Fruit fly (Drosophila melanogaster) whole organism, embryonic: ENCODE data around the gene Adsl.

ENCODE experiments used
- Bdp1 ChIP-seq: fragments of 200-800 bp; sonication (Bioruptor generic); optimal IDR thresholded peaks from 3 replicates; lab custom pipeline; 2016; ENCODE audit warnings: missing biosample characterization, missing genetic modification characterization
- CG10431 ChIP-seq: fragments of 200-800 bp; sonication (Bioruptor generic); optimal IDR thresholded peaks from 3 replicates; lab custom pipeline; 2018; ENCODE audit warnings: missing biosample characterization, mild to moderate bottlenecking, missing genetic modification characterization
- CG1233 ChIP-seq: fragments of 200-800 bp; sonication (Bioruptor generic); optimal IDR thresholded peaks from 4 replicates; lab custom pipeline; 2018; ENCODE audit warnings: missing biosample characterization, mild to moderate bottlenecking, missing genetic modification characterization
- CG13894 ChIP-seq: fragments of 200-800 bp; sonication (Bioruptor generic); optimal IDR thresholded peaks from 3 replicates; lab custom pipeline; 2018; ENCODE audit warnings: missing biosample characterization, mild to moderate bottlenecking, missing genetic modification characterization, moderate library complexity
- CG15696 ChIP-seq: fragments of 200-800 bp; sonication (Bioruptor generic); optimal IDR thresholded peaks from 2 replicates; lab custom pipeline; 2019; ENCODE audit warnings: missing biosample characterization, mild to moderate bottlenecking, missing genetic modification characterization, moderate library complexity
- CG16813 ChIP-seq: fragments of 200-800 bp; sonication (Bioruptor generic); IDR thresholded peaks from 3 replicates; pipeline ENCODE4 v1.3.6; 2022; ENCODE audit warnings: missing biosample characterization, missing genetic modification characterization; ENCODE audit not compliant: partially characterized antibody
- CG16863 ChIP-seq: fragments of 200-800 bp; sonication (Bioruptor generic); optimal IDR thresholded peaks from 3 replicates; lab custom pipeline; 2016; ENCODE audit warnings: missing biosample characterization, missing genetic modification characterization
- CG17361 ChIP-seq: fragments of 200-800 bp; sonication (Bioruptor generic); IDR thresholded peaks from 3 replicates; pipeline ENCODE4 v1.3.6; 2022; ENCODE audit warnings: missing biosample characterization, missing genetic modification characterization
- CG1832 ChIP-seq: fragments of 200-800 bp; sonication (Bioruptor generic); optimal IDR thresholded peaks from 2 replicates; lab custom pipeline; 2017; ENCODE audit warnings: missing biosample characterization, mild to moderate bottlenecking, missing genetic modification characterization, inconsistent platforms
- CG2116 ChIP-seq: fragments of 200-800 bp; sonication (Bioruptor generic); optimal IDR thresholded peaks from 3 replicates; lab custom pipeline; 2018; ENCODE audit warnings: missing biosample characterization, mild to moderate bottlenecking, missing genetic modification characterization
- CG2120 ChIP-seq: fragments of 200-800 bp; sonication (Bioruptor generic); optimal IDR thresholded peaks from 3 replicates; lab custom pipeline; 2016; ENCODE audit warnings: missing biosample characterization, missing genetic modification characterization
- CG2712 ChIP-seq: fragments of 200-800 bp; optimal IDR thresholded peaks from 3 replicates; lab custom pipeline; 2019; ENCODE audit warnings: missing biosample characterization, mild to moderate bottlenecking, missing genetic modification characterization, moderate library complexity
- CG3065 ChIP-seq: fragments of 200-800 bp; sonication (Bioruptor generic); optimal IDR thresholded peaks from 2 replicates; lab custom pipeline; 2016; ENCODE audit warnings: missing biosample characterization, missing genetic modification characterization
- CG34422 ChIP-seq: fragments of 200-800 bp; sonication (Bioruptor generic); IDR thresholded peaks from 3 replicates; pipeline ENCODE4 v1.3.6; 2022; ENCODE audit warnings: missing biosample characterization, missing genetic modification characterization
- CG4360 ChIP-seq: fragments of 200-800 bp; sonication (Bioruptor generic); IDR thresholded peaks from 2 replicates; pipeline ENCODE4 v1.3.6; 2022; ENCODE audit warnings: missing biosample characterization, missing genetic modification characterization
- CG6654 ChIP-seq: fragments of 200-800 bp; sonication (Bioruptor generic); optimal IDR thresholded peaks from 2 replicates; lab custom pipeline; 2017; ENCODE audit warnings: missing biosample characterization, mild to moderate bottlenecking, missing genetic modification characterization
- CrebB ChIP-seq: fragments of 200-800 bp; sonication (Bioruptor generic); optimal IDR thresholded peaks from 3 replicates; lab custom pipeline; 2018; ENCODE audit warnings: missing biosample characterization, mild to moderate bottlenecking, missing genetic modification characterization
- D19A ChIP-seq: fragments of 200-800 bp; optimal IDR thresholded peaks from 3 replicates; lab custom pipeline; 2019; ENCODE audit warnings: missing biosample characterization, mild to moderate bottlenecking, missing genetic modification characterization, moderate library complexity
- Dip2 ChIP-seq: fragments of 200-800 bp; sonication (Bioruptor generic); IDR thresholded peaks from 2 replicates; pipeline ENCODE4 v1.3.6; 2022; ENCODE audit warnings: missing biosample characterization, missing genetic modification characterization
- Doc2 ChIP-seq: fragments of 200-800 bp; sonication (Bioruptor generic); IDR thresholded peaks from 2 replicates; pipeline ENCODE4 v1.3.6; 2022; ENCODE audit warnings: missing biosample characterization, missing genetic modification characterization
- Doc3 ChIP-seq: fragments of 200-800 bp; sonication (Bioruptor generic); IDR thresholded peaks from 3 replicates; pipeline ENCODE4 v1.3.6; 2022; ENCODE audit warnings: missing biosample characterization, missing genetic modification characterization; ENCODE audit not compliant: partially characterized antibody
- Dref ChIP-seq: fragments of 200-800 bp; sonication (Bioruptor generic); IDR thresholded peaks from 2 replicates; pipeline ENCODE4 v1.3.6; 2022; ENCODE audit warnings: missing biosample characterization, missing genetic modification characterization
- Ets65A ChIP-seq: fragments of 200-800 bp; sonication (Bioruptor generic); peaks from one replicate; lab custom pipeline; 2016; ENCODE audit warnings: missing biosample characterization, missing genetic modification characterization
- H15 ChIP-seq: fragments of 200-800 bp; sonication (Bioruptor generic); IDR thresholded peaks from 3 replicates; pipeline ENCODE4 v1.3.6; 2022; ENCODE audit warnings: missing biosample characterization, missing genetic modification characterization
- Hmx ChIP-seq: fragments of 200-800 bp; sonication (Bioruptor generic); optimal IDR thresholded peaks from 2 replicates; lab custom pipeline; 2016; ENCODE audit warnings: missing biosample characterization, missing genetic modification characterization
- MBD-R2 ChIP-seq: fragments of 200-800 bp; sonication (Bioruptor generic); IDR thresholded peaks from 2 replicates; pipeline ENCODE4 v1.3.6; 2022; ENCODE audit warnings: missing biosample characterization, missing genetic modification characterization
- Med ChIP-seq: fragments of 200-800 bp; sonication (Bioruptor generic); peaks from one replicate; lab custom pipeline; 2016; ENCODE audit warnings: missing biosample characterization, missing genetic modification characterization, mild to moderate bottlenecking, inconsistent platforms, moderate library complexity
- NFAT ChIP-seq: fragments of 200-800 bp; sonication (Bioruptor generic); IDR thresholded peaks from 2 replicates; pipeline ENCODE4 v1.3.6; 2022; ENCODE audit warnings: missing biosample characterization, missing genetic modification characterization
- Rfx ChIP-seq: fragments of 200-800 bp; sonication (Bioruptor generic); IDR thresholded peaks from 2 replicates; pipeline ENCODE4 v1.3.6; 2022; ENCODE audit warnings: missing biosample characterization, missing genetic modification characterization
- Side ChIP-seq: fragments of 200-800 bp; sonication (Bioruptor generic); optimal IDR thresholded peaks from 2 replicates; lab custom pipeline; 2016; ENCODE audit warnings: missing biosample characterization, missing genetic modification characterization
- Spps ChIP-seq: fragments of 200-800 bp; sonication (Bioruptor generic); optimal IDR thresholded peaks from 2 replicates; lab custom pipeline; 2018; ENCODE audit warnings: missing biosample characterization, mild to moderate bottlenecking, missing genetic modification characterization
- Usf ChIP-seq: fragments of 200-800 bp; sonication (Bioruptor generic); optimal IDR thresholded peaks from 2 replicates; lab custom pipeline; 2017; ENCODE audit warnings: missing genotype, missing biosample characterization, missing genetic modification characterization
- abd-A ChIP-seq: fragments of 200-800 bp; sonication (Bioruptor generic); optimal IDR thresholded peaks from 3 replicates; lab custom pipeline; 2019; ENCODE audit warnings: missing biosample characterization, mild to moderate bottlenecking, missing genetic modification characterization, moderate library complexity
- cato ChIP-seq: fragments of 200-800 bp; sonication (Bioruptor generic); optimal IDR thresholded peaks from 2 replicates; lab custom pipeline; 2016; ENCODE audit warnings: missing biosample characterization, missing genetic modification characterization, borderline replicate concordance
- caup ChIP-seq: fragments of 200-800 bp; sonication (Bioruptor generic); optimal IDR thresholded peaks from 3 replicates; lab custom pipeline; 2017; ENCODE audit warnings: missing biosample characterization, mild to moderate bottlenecking, missing genetic modification characterization, moderate library complexity; ENCODE audit not compliant: severe bottlenecking
- croc ChIP-seq: fragments of 200-800 bp; sonication (Bioruptor generic); conservative IDR thresholded peaks from 3 replicates; pipeline ENCODE4 v1.3.6; 2022; ENCODE audit warnings: missing biosample characterization, missing genetic modification characterization
- cwo ChIP-seq: fragments of 200-800 bp; sonication (Bioruptor generic); optimal IDR thresholded peaks from 3 replicates; lab custom pipeline; 2017; ENCODE audit warnings: missing biosample characterization, missing genetic modification characterization, mild to moderate bottlenecking, moderate library complexity, missing genetic modification reagents
- insv ChIP-seq, 2 experiments: fragments of 200-800 bp; sonication (Bioruptor generic); optimal IDR thresholded peaks; 3 replicates each; lab custom pipeline; 2016 to 2018; ENCODE audit warnings: missing biosample characterization in 2 of 2, missing genetic modification characterization in 2 of 2
- org-1 ChIP-seq: fragments of 200-800 bp; sonication (Bioruptor generic); optimal IDR thresholded peaks from 2 replicates; lab custom pipeline; 2017; ENCODE audit warnings: missing biosample characterization, missing genetic modification characterization
- otp ChIP-seq: fragments of 200-800 bp; sonication (Bioruptor generic); IDR thresholded peaks from 3 replicates; pipeline ENCODE4, ENCODE4 v1.3.6; 2022; ENCODE audit warnings: missing biosample characterization, missing genetic modification characterization
- pan ChIP-seq, 4 experiments: fragments of >200 bp in 3 of 4; fragments of 200-800 bp in 1 of 4; sonication (Bioruptor generic) in 1 of 4; optimal IDR thresholded peaks in 3 of 4; IDR thresholded peaks in 1 of 4; 2 replicates each; pipeline versions ENCODE4 v1.3.6 to Lab custom; 2017 to 2022; ENCODE audit warnings: missing biosample characterization in 2 of 4, missing genetic modification characterization in 2 of 4, mixed read lengths in 1 of 4
- peb ChIP-seq: fragments of 200-800 bp; sonication (Bioruptor generic); IDR thresholded peaks from 2 replicates; pipeline ENCODE4 v1.3.6; 2022; ENCODE audit warnings: missing biosample characterization, missing genetic modification characterization
- pita ChIP-seq: fragments of 200-800 bp; sonication (Bioruptor generic); optimal IDR thresholded peaks from 2 replicates; lab custom pipeline; 2017; ENCODE audit warnings: missing biosample characterization, mild to moderate bottlenecking, missing genetic modification characterization
- prd ChIP-seq, 3 experiments: fragments of >200 bp in 2 of 3; fragments of 200-800 bp in 1 of 3; sonication (Bioruptor generic) in 1 of 3; optimal IDR thresholded peaks in 2 of 3; IDR thresholded peaks in 1 of 3; 2 replicates in 2 of 3; 3 replicates in 1 of 3; pipeline versions ENCODE4 v1.3.6 to Lab custom; 2017 to 2022; ENCODE audit warnings: missing biosample characterization in 1 of 3, missing genetic modification characterization in 1 of 3
- pzg ChIP-seq: fragments of 200-800 bp; sonication (Bioruptor generic); optimal IDR thresholded peaks from 3 replicates; lab custom pipeline; 2018; ENCODE audit warnings: missing biosample characterization, mild to moderate bottlenecking, missing genetic modification characterization, moderate library complexity
- seq ChIP-seq: fragments of 200-800 bp; sonication (Bioruptor generic); IDR thresholded peaks from 2 replicates; pipeline ENCODE4 v1.3.6; 2022; ENCODE audit warnings: missing biosample characterization, missing genetic modification characterization
- ttk ChIP-seq: fragments of 200-800 bp; sonication (Bioruptor generic); IDR thresholded peaks from 2 replicates; pipeline ENCODE4 v2.1.2; 2022; ENCODE audit warnings: missing biosample characterization, missing genetic modification characterization
- vnd ChIP-seq: fragments of 200-800 bp; sonication (Bioruptor generic); IDR thresholded peaks from 3 replicates; pipeline ENCODE4 v1.3.6; 2022; ENCODE audit warnings: missing biosample characterization, missing genetic modification characterization; ENCODE audit not compliant: partially characterized antibody
- z ChIP-seq: fragments of 200-800 bp; sonication (Bioruptor generic); IDR thresholded peaks from 3 replicates; pipeline ENCODE4 v1.3.6; 2022; ENCODE audit warnings: missing biosample characterization, missing genetic modification characterization
- zfh1 ChIP-seq: fragments of 200-800 bp; sonication (Bioruptor generic); IDR thresholded peaks from 3 replicates; pipeline ENCODE4 v1.3.6; 2022; ENCODE audit warnings: missing biosample characterization, missing genetic modification characterization
- zfh2 ChIP-seq: fragments of 200-800 bp; sonication (Bioruptor generic); optimal IDR thresholded peaks from 2 replicates; lab custom pipeline; 2016; ENCODE audit warnings: missing biosample characterization, missing genetic modification characterization

Gene Adsl

dm6 chr3R:16983001-16983400 is 37.9 kb downstream of the Adsl start (continued):
- TF ChIP-seq zfh1 (GFP tag; lab: Robert Waterston, UW) (0 out of 3 replicates have a peak, but pooled peaks have one; percentile 30), croc (GFP tag; lab: Robert Waterston, UW) (no peak), CG17361 (no peak), CG15696 (tag; lab: Kevin White, UChicago) (no peak), CG34422 (GFP tag; lab: Robert Waterston, UW) (no peak), pzg (GFP tag; lab: Kevin White, UChicago) (no peak), peb (GFP tag; lab: Robert Waterston, UW) (no peak), Ets65A (GFP tag; lab: Kevin White, UChicago) (peak; percentile 23), CG16863 (GFP tag; lab: Kevin White, UChicago) (no peak), Usf (GFP tag; lab: Kevin White, UChicago) (no peak), CG2116 (GFP tag; lab: Kevin White, UChicago) (no peak), Doc2 (no peak), org-1 (GFP tag; lab: Kevin White, UChicago) (no peak), seq (GFP tag; lab: Robert Waterston, UW) (peak; percentile 94), zfh2 (GFP tag; lab: Kevin White, UChicago) (no peak), CG2712 (no peak), ttk (no peak), CG2120 (no peak), CG10431 (no peak), cato (GFP tag; lab: Kevin White, UChicago) (no peak), H15 (GFP tag; lab: Robert Waterston, UW) (no peak), Hmx (no peak), prd (optimal IDR thresholded peaks at IDR 0.05; lab: Kevin White, UChicago) (no peak), prd (GFP tag; IDR thresholded peaks at IDR 0.05; lab: Robert Waterston, UW) (no peak), CG3065 (GFP tag; lab: Kevin White, UChicago) (no peak), Dref (GFP tag; lab: Robert Waterston, UW) (no peak), pan (optimal IDR thresholded peaks at IDR 0.05; lab: Kevin White, UChicago) (no peak), pan (GFP tag; optimal IDR thresholded peaks at IDR 0.05 in 1 of 2, IDR thresholded peaks at IDR 0.05 in 1 of 2) (no peak), Side (GFP tag; lab: Kevin White, UChicago) (no peak), CG16813 (GFP tag; lab: Robert Waterston, UW) (no peak), Doc3 (GFP tag; lab: Robert Waterston, UW) (no peak), MBD-R2 (GFP tag; lab: Robert Waterston, UW) (no peak), pita (GFP tag; lab: Kevin White, UChicago) (no peak), insv (GFP tag; optimal IDR thresholded peaks at IDR 0.05; lab: Kevin White, UChicago) (no peak), CG6654 (GFP tag; lab: Kevin White, UChicago) (no peak), cwo (GFP tag; lab: Kevin White, UChicago) (no peak), CG4360 (GFP tag; lab: Robert Waterston, UW) (no peak), CrebB (tag; lab: Kevin White, UChicago) (no peak), D19A (tag; lab: Kevin White, UChicago) (no peak), CG1233 (GFP tag; lab: Kevin White, UChicago) (no peak), z (no peak), Dip2 (GFP tag; lab: Robert Waterston, UW) (no peak), CG1832 (no peak), otp (GFP tag; lab: Robert Waterston, UW) (no peak), CG13894 (no peak), Spps (tag; lab: Kevin White, UChicago) (no peak), vnd (no peak), abd-A (tag; lab: Kevin White, UChicago) (peak; percentile 75), Rfx (peak; percentile 12; the same call in 1 of the 2 replicates), Med (peak; percentile 45), caup (GFP tag; lab: Kevin White, UChicago) (no peak), Bdp1 (no peak), NFAT (no peak)
